Worm (Caenorhabditis elegans): Measurements from ENCODE around the gene dhs-27.

Gene dhs-27

ce11 chrX:3414660-3415144 lies at the start of gene dhs-27:
Gene dhs-27, minus strand, starts transcription at chrX:3414710.
- peak in 1 of 2 experiments; percentile 34 for TF ChIP-seq mdl-1 (tag; optimal IDR thresholded peaks at IDR 0.05)
- TF ChIP-seq Y105C5A.15 (GFP tag; IDR thresholded peaks at IDR 0.05), result no peak
- TF ChIP-seq nhr-111 (GFP tag; optimal IDR thresholded peaks at IDR 0.05), result no peak
- TF ChIP-seq nhr-237 (tag; optimal IDR thresholded peaks at IDR 0.05), result no peak
- peak; percentile 35 for TF ChIP-seq nhr-25 (tag; optimal IDR thresholded peaks at IDR 0.05; ENCODE audit: borderline replicate concordance, insufficient read depth)
- TF ChIP-seq nhr-28 (tag; optimal IDR thresholded peaks at IDR 0.05), result peak; percentile 77
- no peak for TF ChIP-seq lim-7 (GFP tag; IDR thresholded peaks at IDR 0.05)
- peak; percentile 25 for TF ChIP-seq mxl-3 (GFP tag; optimal IDR thresholded peaks at IDR 0.05)
- TF ChIP-seq egl-27 (tag; optimal IDR thresholded peaks at IDR 0.05), result no peak
- TF ChIP-seq nhr-76 (tag; optimal IDR thresholded peaks at IDR 0.05), result no peak
- TF ChIP-seq nhr-102 (tag; optimal IDR thresholded peaks at IDR 0.05), result no peak
- TF ChIP-seq mdt-29 (GFP tag; IDR thresholded peaks at IDR 0.05), result no peak
- TF ChIP-seq daf-19 (GFP tag; conservative IDR thresholded peaks at IDR 0.05), result no peak
- no peak for TF ChIP-seq snpc-4 (tag; optimal IDR thresholded peaks at IDR 0.05)
- no peak for TF ChIP-seq Y48G9A.11 (GFP tag; IDR thresholded peaks at IDR 0.05)
- no peak for TF ChIP-seq spr-3 (GFP tag; optimal IDR thresholded peaks at IDR 0.05)
- TF ChIP-seq jun-1 (tag; optimal IDR thresholded peaks at IDR 0.05), result no peak
- no peak for TF ChIP-seq ama-1 (optimal IDR thresholded peaks at IDR 0.05)

ce11 chrX:3463875-3464274 lies 49.4 kb upstream of the dhs-27 start:
- TF ChIP-seq unc-62 (GFP tag; optimal IDR thresholded peaks at IDR 0.05 in 1 of 2) (peak in 1 of 2 experiments; percentile 42), unc-62 (tag; optimal IDR thresholded peaks at IDR 0.05) (no peak), daf-8 (GFP tag; IDR thresholded peaks at IDR 0.05) (no peak)

ce11 chrX:3462086-3462485 lies 47.6 kb upstream of the dhs-27 start:
- TF ChIP-seq lin-1 (GFP tag; IDR thresholded peaks at IDR 0.05), result no peak
- no peak for TF ChIP-seq ceh-20 (GFP tag; IDR thresholded peaks at IDR 0.05)
- no peak for TF ChIP-seq nhr-111 (GFP tag; optimal IDR thresholded peaks at IDR 0.05)
- TF ChIP-seq lir-3 (tag; optimal IDR thresholded peaks at IDR 0.05), result no peak
- no peak for TF ChIP-seq ceh-32 (tag; optimal IDR thresholded peaks at IDR 0.05; ENCODE audit: poor library complexity)
- TF ChIP-seq rbr-2 (tag; optimal IDR thresholded peaks at IDR 0.05), result no peak
- no peak for TF ChIP-seq unc-130 (GFP tag; optimal IDR thresholded peaks at IDR 0.05)
- no peak for TF ChIP-seq dmd-9 (GFP tag; IDR thresholded peaks at IDR 0.05)
- no peak for TF ChIP-seq dpl-1 (GFP tag; optimal IDR thresholded peaks at IDR 0.05)
- no peak for TF ChIP-seq ctbp-1 (GFP tag; IDR thresholded peaks at IDR 0.05)
- TF ChIP-seq pqm-1 (tag; optimal IDR thresholded peaks at IDR 0.05), result no peak
- TF ChIP-seq unc-39 (tag; optimal IDR thresholded peaks at IDR 0.05), result no peak
- no peak for TF ChIP-seq mxl-3 (GFP tag; optimal IDR thresholded peaks at IDR 0.05)
- TF ChIP-seq egl-43 (GFP tag; IDR thresholded peaks at IDR 0.05), result no peak
- no peak for TF ChIP-seq dmd-6 (GFP tag; IDR thresholded peaks at IDR 0.05)
- no peak for TF ChIP-seq T20F7.1 (GFP tag; optimal IDR thresholded peaks at IDR 0.05)

- TF ChIP-seq set-16 (GFP tag; IDR thresholded peaks at IDR 0.05), result no peak
- no peak for TF ChIP-seq tra-1 (GFP tag; IDR thresholded peaks at IDR 0.05)
- TF ChIP-seq lin-39 (tag; optimal IDR thresholded peaks at IDR 0.05), result peak; percentile 77
- TF ChIP-seq zfp-3 (GFP tag; conservative IDR thresholded peaks at IDR 0.05), result no peak
- peak; percentile 61 for TF ChIP-seq nhr-11 (tag; optimal IDR thresholded peaks at IDR 0.05)
- no peak for TF ChIP-seq lin-38 (GFP tag; IDR thresholded peaks at IDR 0.05)
- TF ChIP-seq Y48G9A.11 (GFP tag; IDR thresholded peaks at IDR 0.05), result no peak
- TF ChIP-seq dmd-6 (GFP tag; IDR thresholded peaks at IDR 0.05), result no peak
- no peak for TF ChIP-seq R02D3.7 (tag; optimal IDR thresholded peaks at IDR 0.05)
- TF ChIP-seq hlh-11 (tag; optimal IDR thresholded peaks at IDR 0.05), result peak; percentile 38
- no peak for TF ChIP-seq sdz-12 (GFP tag; optimal IDR thresholded peaks at IDR 0.05)
- no peak for TF ChIP-seq nhr-42 (GFP tag; IDR thresholded peaks at IDR 0.05)
- no peak for TF ChIP-seq lin-1 (GFP tag; IDR thresholded peaks at IDR 0.05)
- no peak for TF ChIP-seq F37D6.2 (tag; optimal IDR thresholded peaks at IDR 0.05)
- TF ChIP-seq ceh-62 (tag; optimal IDR thresholded peaks at IDR 0.05), result no peak
- TF ChIP-seq F10B5.3 (tag; optimal IDR thresholded peaks at IDR 0.05), result no peak
- no peak for TF ChIP-seq mdl-1 (tag; optimal IDR thresholded peaks at IDR 0.05)
- no peak for TF ChIP-seq php-3 (GFP tag; IDR thresholded peaks at IDR 0.05)
Observed at ce11 chrX:3455561-3455960, 41.1 kb upstream of the dhs-27 start.

Data from whole organism, L4 larva.